Worm (Caenorhabditis elegans): Measurements from ENCODE around the gene slc-17.2.

DNA sequence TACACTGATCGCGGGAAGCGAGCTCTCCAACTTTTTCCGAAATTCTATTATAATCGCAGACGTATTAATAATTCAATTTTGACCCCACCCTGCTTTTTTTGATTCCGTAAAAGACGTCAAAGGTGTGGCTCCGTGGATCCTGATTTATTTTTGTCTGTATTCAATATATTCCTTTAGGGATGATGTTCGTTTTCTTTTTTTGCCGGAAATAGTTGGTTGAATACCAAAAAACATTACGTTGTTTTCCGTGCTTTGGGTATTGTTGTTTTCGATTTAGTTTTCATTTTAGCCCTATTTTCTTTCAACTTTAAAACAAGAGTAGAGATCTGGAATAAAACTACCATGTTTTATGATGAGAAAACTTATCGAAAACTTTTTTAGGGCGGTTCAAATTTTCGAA lies 13.2 kb downstream of the slc-17.2 start:
- TF ChIP-seq irx-1 (tag; optimal IDR thresholded peaks at IDR 0.05) = no peak
- TF ChIP-seq ztf-11 (tag; optimal IDR thresholded peaks at IDR 0.05) = no peak
- TF ChIP-seq nhr-77 (tag; optimal IDR thresholded peaks at IDR 0.05) = no peak
- no peak for TF ChIP-seq tbx-2 (tag; optimal IDR thresholded peaks at IDR 0.05)
- TF ChIP-seq lir-3 (tag; optimal IDR thresholded peaks at IDR 0.05; ENCODE audit: poor library complexity) = no peak
- no peak for TF ChIP-seq swsn-7 (tag; optimal IDR thresholded peaks at IDR 0.05)
- TF ChIP-seq elt-3 (tag; optimal IDR thresholded peaks at IDR 0.05) = no peak
- TF ChIP-seq grh-1 (GFP tag; IDR thresholded peaks at IDR 0.05) = no peak
- TF ChIP-seq mep-1 (tag; optimal IDR thresholded peaks at IDR 0.05) = no peak
- no peak for TF ChIP-seq unc-30 (tag; optimal IDR thresholded peaks at IDR 0.05)
